Worm (Caenorhabditis elegans) whole organism, L2 larva: ENCODE measurements around the gene C35A5.4.

Experiments used
- C34F6.9 ChIP-seq: fragments of 150-350 bp; optimal IDR thresholded peaks from 2 replicates; lab custom pipeline; 2014; ENCODE audit warnings: missing biosample characterization, missing genetic modification characterization
- R02D3.7 ChIP-seq: fragments of 150-350 bp; optimal IDR thresholded peaks from 2 replicates; lab custom pipeline; 2014; ENCODE audit warnings: missing biosample characterization, missing genetic modification characterization
- Y55F3AM.14 ChIP-seq: fragments of 200-800 bp; sonication (Bioruptor generic); optimal IDR thresholded peaks from 2 replicates; lab custom pipeline; 2018; ENCODE audit warnings: mild to moderate bottlenecking, missing genetic modification characterization, missing compliant biosample characterization
- ZK546.5 ChIP-seq: sonication (generic microtip); optimal IDR thresholded peaks from 2 replicates; lab custom pipeline; 2017; ENCODE audit warnings: missing biosample characterization, missing genetic modification characterization
- aly-2 ChIP-seq: fragments of 150-350 bp; optimal IDR thresholded peaks from 2 replicates; lab custom pipeline; 2014; ENCODE audit warnings: missing biosample characterization, missing genetic modification characterization
- ama-1 ChIP-seq: fragments of 150-350 bp; optimal IDR thresholded peaks from 2 replicates; lab custom pipeline; 2018; ENCODE audit warnings: inconsistent platforms
- crh-2 ChIP-seq: sonication (generic microtip); optimal IDR thresholded peaks from 2 replicates; lab custom pipeline; 2017; ENCODE audit warnings: missing biosample characterization, missing genetic modification characterization
- dmd-4 ChIP-seq: sonication (generic microtip); optimal IDR thresholded peaks from 2 replicates; lab custom pipeline; 2017; ENCODE audit warnings: missing biosample characterization, missing genetic modification characterization
- fos-1 ChIP-seq: fragments of 150-350 bp; optimal IDR thresholded peaks from 2 replicates; lab custom pipeline; 2014; ENCODE audit warnings: missing biosample characterization, missing genetic modification characterization
- gmeb-1 ChIP-seq: fragments of 150-350 bp; optimal IDR thresholded peaks from 2 replicates; lab custom pipeline; 2014; ENCODE audit warnings: missing biosample characterization, missing genetic modification characterization
- lin-13 ChIP-seq: fragments of 150-350 bp; optimal IDR thresholded peaks from 2 replicates; lab custom pipeline; 2014; ENCODE audit warnings: missing biosample characterization, missing genetic modification reagents, missing genetic modification characterization
- mab-5 ChIP-seq: fragments of 150-350 bp; optimal IDR thresholded peaks from 2 replicates; lab custom pipeline; 2014; ENCODE audit warnings: missing biosample characterization, missing genetic modification characterization
- mbf-1 ChIP-seq: sonication (generic microtip); optimal IDR thresholded peaks from 2 replicates; lab custom pipeline; 2017; ENCODE audit warnings: missing biosample characterization, missing genetic modification characterization
- mdl-1 ChIP-seq, 2 experiments: fragments of 150-350 bp in 1 of 2; sonication (generic microtip) in 1 of 2; optimal IDR thresholded peaks; 2 replicates each; lab custom pipeline; 2017; ENCODE audit warnings: missing biosample characterization in 2 of 2, missing genetic modification characterization in 2 of 2
- nhr-10 ChIP-seq: sonication (generic microtip); optimal IDR thresholded peaks from 2 replicates; lab custom pipeline; 2017; ENCODE audit warnings: missing biosample characterization, missing genetic modification characterization
- nhr-11 ChIP-seq: fragments of 150-350 bp; optimal IDR thresholded peaks from 2 replicates; lab custom pipeline; 2014; ENCODE audit warnings: missing biosample characterization, missing genetic modification characterization
- nhr-12 ChIP-seq: fragments of 150-350 bp; optimal IDR thresholded peaks from 2 replicates; lab custom pipeline; 2014; ENCODE audit warnings: missing biosample characterization, missing genetic modification characterization
- nhr-21 ChIP-seq: fragments of 150-350 bp; optimal IDR thresholded peaks from 2 replicates; lab custom pipeline; 2014; ENCODE audit warnings: missing biosample characterization, missing genetic modification characterization
- nhr-25 ChIP-seq: fragments of 150-350 bp; sonication (generic microtip); optimal IDR thresholded peaks from 3 replicates; lab custom pipeline; 2014; ENCODE audit warnings: missing biosample characterization, missing genetic modification characterization
- nhr-77 ChIP-seq: fragments of 150-350 bp; optimal IDR thresholded peaks from 2 replicates; lab custom pipeline; 2014; ENCODE audit warnings: missing biosample characterization, missing genetic modification characterization
- sem-4 ChIP-seq: fragments of 150-350 bp; optimal IDR thresholded peaks from 2 replicates; lab custom pipeline; 2014; ENCODE audit warnings: missing biosample characterization, missing genetic modification reagents, missing genetic modification characterization
- skn-1 ChIP-seq: sonication (generic microtip); optimal IDR thresholded peaks from 2 replicates; lab custom pipeline; 2017; ENCODE audit warnings: missing biosample characterization, missing genetic modification characterization
- sma-3 ChIP-seq: sonication (generic microtip); optimal IDR thresholded peaks from 2 replicates; lab custom pipeline; 2016; ENCODE audit warnings: missing genetic modification reagents, missing genetic modification characterization, missing compliant biosample characterization
- sma-9 ChIP-seq, 2 experiments: fragments of 150-350 bp in 1 of 2; sonication (generic microtip) in 1 of 2; optimal IDR thresholded peaks; 2 replicates each; lab custom pipeline; 2014 to 2016; ENCODE audit warnings: missing genetic modification characterization in 2 of 2, mild to moderate bottlenecking in 1 of 2, missing biosample characterization in 1 of 2, missing compliant biosample characterization in 1 of 2, missing genetic modification reagents in 1 of 2, moderate library complexity in 1 of 2
- snpc-4 ChIP-seq: fragments of 150-350 bp; optimal IDR thresholded peaks from 2 replicates; lab custom pipeline; 2014; ENCODE audit warnings: missing biosample characterization, missing genetic modification characterization
- unc-39 ChIP-seq: fragments of 150-350 bp; optimal IDR thresholded peaks from 2 replicates; lab custom pipeline; 2014; ENCODE audit warnings: missing biosample characterization, missing genetic modification characterization
- unc-62 ChIP-seq: fragments of 150-350 bp; optimal IDR thresholded peaks from 2 replicates; lab custom pipeline; 2014; ENCODE audit warnings: missing biosample characterization, missing genetic modification reagents, missing genetic modification characterization
- ztf-4 ChIP-seq: fragments of 150-350 bp; optimal IDR thresholded peaks from 2 replicates; lab custom pipeline; 2014; ENCODE audit warnings: missing biosample characterization, missing genetic modification characterization

The C35A5.4 gene

DNA sequence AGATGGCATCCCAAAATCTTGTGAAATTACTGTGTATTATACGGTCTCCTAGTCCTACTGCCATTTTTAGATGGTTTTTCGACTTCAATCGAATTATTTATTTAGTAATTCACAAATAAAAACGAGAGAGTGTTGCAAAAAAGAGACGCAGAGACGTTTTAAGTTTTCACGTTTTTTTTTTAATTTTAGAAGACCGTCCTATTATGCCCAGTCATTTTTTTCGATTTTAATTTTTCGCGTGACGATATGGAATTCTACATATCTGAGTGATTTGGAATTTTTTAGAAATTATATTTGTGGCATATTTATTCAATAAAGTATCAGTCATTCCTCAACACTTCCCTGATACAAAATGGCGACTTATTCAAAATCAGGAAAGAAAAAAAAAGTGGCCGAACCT lies at the start of gene C35A5.4:
C35A5.4 (plus strand) TSS at position 301 of the 400 bp plus-strand sequence.
- TF ChIP-seq snpc-4 (no peak), R02D3.7 (tag; lab: Kevin White, UChicago) (no peak), ztf-4 (tag; lab: Kevin White, UChicago) (no peak), aly-2 (tag; lab: Kevin White, UChicago) (no peak), ZK546.5 (tag; lab: Kevin White, UChicago) (no peak), crh-2 (tag; lab: Kevin White, UChicago) (no peak), nhr-77 (tag; lab: Kevin White, UChicago) (no peak), Y55F3AM.14 (GFP tag; lab: Kevin White, UChicago) (no peak), sma-3 (GFP tag; lab: Kevin White, UChicago) (no peak)

ce11 chrV:10453466-10453865 lies 43.4 kb upstream of the C35A5.4 start, which contains the start of gene Y32F6A.5:
TSS of gene Y32F6A.5 (minus strand) at chrV:10453605.
- TF ChIP-seq C34F6.9 (tag; lab: Kevin White, UChicago) (peak; percentile 26), sma-9 (GFP tag; optimal IDR thresholded peaks at IDR 0.05; lab: Kevin White, UChicago) (peak; percentile 11), sma-9 (tag; optimal IDR thresholded peaks at IDR 0.05; lab: Kevin White, UChicago) (no peak), nhr-11 (no peak), aly-2 (tag; lab: Kevin White, UChicago) (no peak), mab-5 (tag; lab: Kevin White, UChicago) (no peak)
- TF ChIP-seq, all 48 proteins: peak for 2

DNA sequence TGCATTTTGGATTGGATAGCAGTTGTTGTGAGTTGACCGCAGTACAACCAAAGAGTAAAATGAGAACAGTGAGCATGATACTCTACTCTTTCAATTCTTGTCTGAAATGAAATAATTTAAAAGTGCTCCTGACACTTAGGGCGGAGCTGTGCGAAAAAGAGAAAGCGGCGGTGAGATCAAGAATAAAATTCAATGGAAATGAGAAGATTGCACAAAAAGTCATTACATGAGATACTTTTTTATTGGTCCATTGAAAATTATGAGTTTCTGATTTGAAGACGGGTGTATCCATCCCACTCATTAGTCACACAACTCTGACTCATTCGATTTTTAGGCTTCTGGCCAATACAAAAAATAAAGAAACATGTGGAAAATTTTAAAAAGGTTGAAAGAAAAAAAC lies 39.6 kb upstream of the C35A5.4 start, which contains the start of gene F22E12.1:
F22E12.1 (minus strand) TSS at position 101 of the 400 bp plus-strand sequence.
- no peak for TF ChIP-seq gmeb-1 (tag; lab: Kevin White, UChicago)
- no peak for TF ChIP-seq lin-13 (GFP tag; lab: Kevin White, UChicago)
- TF ChIP-seq sma-3 (GFP tag; lab: Kevin White, UChicago), result no peak
- no peak for TF ChIP-seq nhr-12 (tag; lab: Kevin White, UChicago)
- TF ChIP-seq, all 48 proteins: peak for 0

DNA sequence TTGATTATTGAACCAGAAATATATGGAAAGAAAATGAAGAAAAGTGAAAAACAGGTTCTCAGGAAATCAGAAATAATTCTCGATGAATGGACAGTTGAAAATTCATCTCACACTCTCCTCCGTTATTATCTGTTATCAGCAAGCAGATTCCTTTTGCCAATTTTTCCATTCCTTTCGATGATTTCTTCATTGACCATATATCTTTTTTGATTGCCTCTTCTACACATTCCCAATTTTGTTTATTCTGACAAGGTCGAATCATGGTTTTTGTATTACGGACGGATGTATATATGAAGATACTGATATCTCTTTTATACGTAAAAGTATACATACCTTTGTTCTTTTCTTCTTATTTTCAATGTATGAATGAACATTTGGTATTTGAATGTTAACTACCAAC lies 36.1 kb upstream of the C35A5.4 start:
- TF ChIP-seq fos-1 (tag; lab: Kevin White, UChicago) (peak; percentile 2), Y55F3AM.14 (GFP tag; lab: Kevin White, UChicago) (no peak), sma-9 (GFP tag; optimal IDR thresholded peaks at IDR 0.05; lab: Kevin White, UChicago) (peak; percentile 17), sma-9 (tag; optimal IDR thresholded peaks at IDR 0.05; lab: Kevin White, UChicago) (no peak), sma-3 (GFP tag; lab: Kevin White, UChicago) (peak; percentile 10), ama-1 (lab: Kevin White, UChicago) (no peak), snpc-4 (no peak), nhr-21 (tag; lab: Kevin White, UChicago) (peak; percentile 25)

- TF ChIP-seq nhr-25 (tag; lab: Kevin White, UChicago) (peak; percentile 9), sem-4 (no peak), mdl-1 (tag; optimal IDR thresholded peaks at IDR 0.05; lab: Kevin White, UChicago) (no peak)
Observed at ce11 chrV:10462066-10462465, 34.8 kb upstream of the C35A5.4 start, which contains the start of gene chw-1. TSS of gene chw-1 (plus strand) at chrV:10462282.

- no peak for TF ChIP-seq unc-39 (tag; lab: Kevin White, UChicago)
- TF ChIP-seq skn-1 (tag; lab: Kevin White, UChicago), result no peak
- no peak for TF ChIP-seq nhr-21 (tag; lab: Kevin White, UChicago)
Observed at ce11 chrV:10463276-10463675, 33.6 kb upstream of the C35A5.4 start, which contains the start of gene F22E12.3. TSS of gene F22E12.3 (minus strand) at chrV:10463376.

DNA sequence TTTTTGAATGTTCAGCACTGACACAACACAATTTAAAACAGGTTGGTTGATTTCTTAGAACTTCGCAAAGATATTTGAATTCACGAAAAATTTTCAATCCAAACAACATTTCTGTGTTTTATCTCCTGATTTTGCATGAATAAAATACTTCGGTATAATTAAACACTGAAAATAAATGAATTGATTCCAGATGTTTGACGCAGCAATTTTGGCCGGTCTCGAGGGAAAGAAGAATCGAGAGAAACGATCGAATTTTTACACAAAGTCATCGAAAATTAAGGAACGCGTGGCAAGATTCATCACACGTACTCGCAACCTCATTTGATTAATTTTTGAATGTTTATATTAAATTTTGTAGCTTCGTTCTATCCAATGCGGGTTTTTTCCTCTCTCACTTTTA lies 32.7 kb upstream of the C35A5.4 start:
- no peak for TF ChIP-seq aly-2 (tag; lab: Kevin White, UChicago)
- no peak for TF ChIP-seq C34F6.9 (tag; lab: Kevin White, UChicago)
- TF ChIP-seq dmd-4 (tag; lab: Kevin White, UChicago), result no peak
- no peak for TF ChIP-seq mbf-1 (tag; lab: Kevin White, UChicago)
- no peak for TF ChIP-seq unc-62 (GFP tag; lab: Kevin White, UChicago)
- no peak for TF ChIP-seq R02D3.7 (tag; lab: Kevin White, UChicago)
- no peak for TF ChIP-seq nhr-10 (tag; lab: Kevin White, UChicago)
- TF ChIP-seq nhr-77 (tag; lab: Kevin White, UChicago), result no peak
- no peak for TF ChIP-seq sem-4
- TF ChIP-seq sma-9 (GFP tag; optimal IDR thresholded peaks at IDR 0.05; lab: Kevin White, UChicago), result no peak
- TF ChIP-seq sma-9 (tag; optimal IDR thresholded peaks at IDR 0.05; lab: Kevin White, UChicago), result no peak
